Fruit fly (Drosophila melanogaster) whole organism, embryonic: ENCODE results near the gene Sec20.

Experiments
- BEAF-32 ChIP-seq: fragments of 200-800 bp; sonication (Bioruptor generic); optimal IDR thresholded peaks from 3 replicates; lab custom pipeline; 2017; ENCODE audit warnings: missing biosample characterization, missing genetic modification characterization, mild to moderate bottlenecking, moderate library complexity, missing genetic modification reagents
- Bgb ChIP-seq: fragments of 200-800 bp; sonication (Bioruptor generic); IDR thresholded peaks from 2 replicates; pipeline ENCODE4 v1.3.6; 2022; ENCODE audit warnings: missing biosample characterization, missing genetic modification characterization; ENCODE audit not compliant: partially characterized antibody
- CG10543 ChIP-seq: fragments of 200-800 bp; sonication (Bioruptor generic); optimal IDR thresholded peaks from 3 replicates; lab custom pipeline; 2017; ENCODE audit warnings: missing biosample characterization, mild to moderate bottlenecking, missing genetic modification characterization, moderate library complexity
- CG12391 ChIP-seq: fragments of 200-800 bp; sonication (Bioruptor generic); optimal IDR thresholded peaks from 3 replicates; lab custom pipeline; 2018; ENCODE audit warnings: missing biosample characterization, mild to moderate bottlenecking, missing genetic modification characterization, moderate library complexity
- CG12659 ChIP-seq: fragments of 200-800 bp; sonication (Bioruptor generic); optimal IDR thresholded peaks from 3 replicates; lab custom pipeline; 2017; ENCODE audit warnings: mild to moderate bottlenecking, missing biosample characterization, missing genetic modification reagents, missing genetic modification characterization
- CG13287 ChIP-seq: fragments of 200-800 bp; sonication (Bioruptor generic); IDR thresholded peaks from 2 replicates; pipeline ENCODE4 v1.3.6; 2022; ENCODE audit warnings: missing biosample characterization, missing genetic modification characterization; ENCODE audit not compliant: partially characterized antibody
- CG16779 ChIP-seq: fragments of 200-800 bp; sonication (Bioruptor generic); IDR thresholded peaks from 2 replicates; pipeline ENCODE4 v1.3.6; 2022; ENCODE audit warnings: missing biosample characterization, missing genetic modification characterization
- CG18619 ChIP-seq: fragments of 200-800 bp; sonication (Bioruptor generic); optimal IDR thresholded peaks from 3 replicates; lab custom pipeline; 2017; ENCODE audit warnings: missing biosample characterization, mild to moderate bottlenecking, missing genetic modification characterization
- CG18764 ChIP-seq: fragments of 200-800 bp; sonication (Bioruptor generic); optimal IDR thresholded peaks from 3 replicates; lab custom pipeline; 2016; ENCODE audit warnings: missing biosample characterization, missing genetic modification characterization
- CG2116 ChIP-seq: fragments of 200-800 bp; sonication (Bioruptor generic); optimal IDR thresholded peaks from 3 replicates; lab custom pipeline; 2018; ENCODE audit warnings: missing biosample characterization, mild to moderate bottlenecking, missing genetic modification characterization
- CG2199 ChIP-seq: fragments of 200-800 bp; sonication (Bioruptor generic); IDR thresholded peaks from 3 replicates; pipeline ENCODE4 v1.3.6; 2022; ENCODE audit warnings: missing biosample characterization, missing genetic modification characterization
- CG31365 ChIP-seq: fragments of 200-800 bp; sonication (Bioruptor generic); optimal IDR thresholded peaks from 2 replicates; lab custom pipeline; 2018; ENCODE audit warnings: missing biosample characterization, mild to moderate bottlenecking, missing genetic modification characterization
- CG34224 ChIP-seq: fragments of 200-800 bp; sonication (Bioruptor generic); IDR thresholded peaks from 3 replicates; pipeline ENCODE4 v1.3.6; 2022; ENCODE audit warnings: missing biosample characterization, missing genetic modification characterization; ENCODE audit not compliant: partially characterized antibody
- CG34376 ChIP-seq: fragments of 200-800 bp; sonication (Bioruptor generic); optimal IDR thresholded peaks from 2 replicates; lab custom pipeline; 2018; ENCODE audit warnings: missing biosample characterization, mild to moderate bottlenecking, missing genetic modification characterization
- CG3847 ChIP-seq: fragments of 200-800 bp; sonication (Bioruptor generic); IDR thresholded peaks from 2 replicates; pipeline ENCODE4 v1.3.6; 2022; ENCODE audit warnings: missing biosample characterization, missing genetic modification characterization
- CG42726 ChIP-seq: fragments of 200-800 bp; sonication (Bioruptor generic); IDR thresholded peaks from 2 replicates; pipeline ENCODE4 v1.3.6; 2022; ENCODE audit warnings: missing biosample characterization, missing genetic modification characterization; ENCODE audit not compliant: partially characterized antibody
- CG4617 ChIP-seq: fragments of 200-800 bp; sonication (Bioruptor generic); optimal IDR thresholded peaks from 3 replicates; lab custom pipeline; 2016; ENCODE audit warnings: missing biosample characterization, missing genetic modification characterization, borderline replicate concordance
- CG6791 ChIP-seq: fragments of 200-800 bp; sonication (Bioruptor generic); IDR thresholded peaks from 3 replicates; pipeline ENCODE4 v1.3.6; 2022; ENCODE audit warnings: missing biosample characterization, missing genetic modification characterization; ENCODE audit not compliant: partially characterized antibody
- CG9727 ChIP-seq: fragments of 200-800 bp; sonication (Bioruptor generic); optimal IDR thresholded peaks from 3 replicates; lab custom pipeline; 2017; ENCODE audit warnings: missing biosample characterization, mild to moderate bottlenecking, missing genetic modification characterization
- Dll ChIP-seq: fragments of 200-800 bp; sonication (Bioruptor generic); IDR thresholded peaks from 4 replicates; pipeline ENCODE4 v1.3.6; 2022; ENCODE audit warnings: missing biosample characterization, missing genetic modification characterization; ENCODE audit not compliant: partially characterized antibody
- Dp ChIP-seq: fragments of 200-800 bp; sonication (Bioruptor generic); optimal IDR thresholded peaks from 2 replicates; lab custom pipeline; 2018; ENCODE audit warnings: missing biosample characterization, mild to moderate bottlenecking, missing genetic modification characterization, moderate library complexity
- Ets97D ChIP-seq: fragments of 200-800 bp; sonication (Bioruptor generic); optimal IDR thresholded peaks from 3 replicates; lab custom pipeline; 2016; ENCODE audit warnings: missing biosample characterization, missing genetic modification characterization
- HLH4C ChIP-seq: fragments of 200-800 bp; sonication (Bioruptor generic); IDR thresholded peaks from 3 replicates; pipeline ENCODE4 v1.3.6; 2022; ENCODE audit warnings: missing biosample characterization, missing genetic modification characterization; ENCODE audit not compliant: partially characterized antibody
- Hey ChIP-seq: fragments of 200-800 bp; sonication (Bioruptor generic); optimal IDR thresholded peaks from 3 replicates; lab custom pipeline; 2018; ENCODE audit warnings: missing biosample characterization, mild to moderate bottlenecking, missing genetic modification characterization
- HmgZ ChIP-seq: fragments of 200-800 bp; sonication (Bioruptor generic); optimal IDR thresholded peaks from 2 replicates; lab custom pipeline; 2018; ENCODE audit warnings: missing biosample characterization, mild to moderate bottlenecking, missing genetic modification characterization
- Hr78 ChIP-seq, 2 experiments: fragments of 200-800 bp in 1 of 2; fragments of >200 bp in 1 of 2; sonication (Bioruptor generic) in 1 of 2; optimal IDR thresholded peaks; 2 replicates each; lab custom pipeline; 2017 to 2019; ENCODE audit warnings: missing biosample characterization in 2 of 2, missing genetic modification characterization in 2 of 2, mild to moderate bottlenecking in 1 of 2, moderate library complexity in 1 of 2
- Jarid2 ChIP-seq: fragments of 200-800 bp; sonication (Bioruptor generic); optimal IDR thresholded peaks from 3 replicates; lab custom pipeline; 2017; ENCODE audit warnings: mild to moderate bottlenecking, missing biosample characterization, missing genetic modification reagents, missing genetic modification characterization
- Mes4 ChIP-seq: fragments of 200-800 bp; sonication (Bioruptor generic); optimal IDR thresholded peaks from 2 replicates; lab custom pipeline; 2016; ENCODE audit warnings: missing biosample characterization, missing genetic modification characterization
- PHDP ChIP-seq: fragments of 200-800 bp; sonication (Bioruptor generic); optimal IDR thresholded peaks from 3 replicates; lab custom pipeline; 2018; ENCODE audit warnings: missing biosample characterization, mild to moderate bottlenecking, missing genetic modification characterization, moderate library complexity
- Pdp1 ChIP-seq, 2 experiments: fragments of 200-800 bp; sonication (Bioruptor generic); optimal IDR thresholded peaks; 3 replicates each; lab custom pipeline; 2016; ENCODE audit warnings: missing biosample characterization in 2 of 2, missing genetic modification characterization in 2 of 2, mild to moderate bottlenecking in 1 of 2, moderate library complexity in 1 of 2
- Scr ChIP-seq: fragments of 200-800 bp; sonication (Bioruptor generic); IDR thresholded peaks from 2 replicates; pipeline ENCODE4 v1.3.6; 2022; ENCODE audit warnings: missing biosample characterization, missing genetic modification characterization; ENCODE audit not compliant: partially characterized antibody
- Sry-δ ChIP-seq: fragments of 200-800 bp; sonication (Bioruptor generic); optimal IDR thresholded peaks from 2 replicates; lab custom pipeline; 2016; ENCODE audit warnings: missing biosample characterization, missing genetic modification characterization
- ase ChIP-seq: fragments of 200-800 bp; sonication (Bioruptor generic); IDR thresholded peaks from 3 replicates; pipeline ENCODE4 v1.3.6; 2022; ENCODE audit warnings: missing biosample characterization, missing genetic modification characterization
- bbx ChIP-seq: fragments of 200-800 bp; sonication (Bioruptor generic); IDR thresholded peaks from 2 replicates; pipeline ENCODE4 v1.3.6; 2022; ENCODE audit warnings: missing biosample characterization, missing genetic modification characterization; ENCODE audit not compliant: partially characterized antibody
- bcd ChIP-seq: fragments of 200-800 bp; sonication (Bioruptor generic); optimal IDR thresholded peaks from 2 replicates; lab custom pipeline; 2017; ENCODE audit warnings: missing biosample characterization, mild to moderate bottlenecking, missing genetic modification characterization
- cwo ChIP-seq: fragments of 200-800 bp; sonication (Bioruptor generic); optimal IDR thresholded peaks from 3 replicates; lab custom pipeline; 2017; ENCODE audit warnings: missing biosample characterization, missing genetic modification characterization, mild to moderate bottlenecking, moderate library complexity, missing genetic modification reagents
- dysf ChIP-seq: fragments of 200-800 bp; sonication (Bioruptor generic); IDR thresholded peaks from 3 replicates; pipeline ENCODE4 v1.3.6; 2022; ENCODE audit warnings: missing biosample characterization, missing genetic modification characterization
- exex ChIP-seq: fragments of 200-800 bp; sonication (Bioruptor generic); optimal IDR thresholded peaks from 4 replicates; lab custom pipeline; 2018; ENCODE audit warnings: missing biosample characterization, mild to moderate bottlenecking, missing genetic modification characterization, moderate library complexity
- ftz-f1 ChIP-seq: fragments of 200-800 bp; sonication (Bioruptor generic); optimal IDR thresholded peaks from 2 replicates; lab custom pipeline; 2016; ENCODE audit warnings: missing biosample characterization, missing genetic modification characterization
- grn ChIP-seq: fragments of 200-800 bp; sonication (Bioruptor generic); optimal IDR thresholded peaks from 3 replicates; lab custom pipeline; 2017; ENCODE audit warnings: missing biosample characterization, missing genetic modification characterization
- ind ChIP-seq: fragments of 200-800 bp; sonication (Bioruptor generic); optimal IDR thresholded peaks from 3 replicates; lab custom pipeline; 2016; ENCODE audit warnings: missing biosample characterization, missing genetic modification characterization
- mirr ChIP-seq: fragments of 200-800 bp; sonication (Bioruptor generic); optimal IDR thresholded peaks from 3 replicates; lab custom pipeline; 2018; ENCODE audit warnings: missing biosample characterization, mild to moderate bottlenecking, missing genetic modification characterization
- p53 ChIP-seq: fragments of 200-800 bp; sonication (Bioruptor generic); optimal IDR thresholded peaks from 2 replicates; lab custom pipeline; 2016; ENCODE audit warnings: missing biosample characterization, missing genetic modification characterization
- pzg ChIP-seq: fragments of 200-800 bp; sonication (Bioruptor generic); optimal IDR thresholded peaks from 3 replicates; lab custom pipeline; 2018; ENCODE audit warnings: missing biosample characterization, mild to moderate bottlenecking, missing genetic modification characterization, moderate library complexity
- ranshi ChIP-seq: fragments of 200-800 bp; sonication (Bioruptor generic); IDR thresholded peaks from 2 replicates; pipeline ENCODE4 v1.3.6; 2022; ENCODE audit warnings: missing biosample characterization, missing genetic modification characterization
- shn ChIP-seq: fragments of 200-800 bp; sonication (Bioruptor generic); optimal IDR thresholded peaks from 3 replicates; lab custom pipeline; 2016; ENCODE audit warnings: missing biosample characterization, missing genetic modification characterization
- sug ChIP-seq: fragments of 200-800 bp; optimal IDR thresholded peaks from 2 replicates; lab custom pipeline; 2019; ENCODE audit warnings: missing biosample characterization, mild to moderate bottlenecking, missing genetic modification characterization, moderate library complexity

Gene Sec20

DNA sequence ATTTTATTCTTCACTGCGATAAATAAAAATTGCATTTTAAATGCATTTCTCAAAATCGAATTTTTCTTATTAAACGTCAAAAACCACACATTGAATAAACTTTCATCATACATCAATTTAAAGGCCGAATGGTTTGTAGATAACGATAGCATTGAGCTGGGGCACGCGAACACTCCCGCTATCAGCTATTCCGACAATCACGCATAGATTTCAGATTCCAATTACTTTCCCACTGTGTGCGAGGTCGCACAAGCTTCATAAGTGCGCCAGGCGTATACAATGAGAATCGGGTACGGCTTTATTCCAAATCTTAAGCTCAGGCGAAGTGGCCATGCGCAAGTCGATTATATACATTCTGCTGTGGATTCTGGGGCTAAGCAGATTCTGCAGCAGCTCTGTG, 2.6 kb downstream of the Sec20 start, which contains the start of gene CG46303:
TSS of gene CG46303 (plus strand) at position 223 of the 400 bp plus-strand sequence.
- TF ChIP-seq CG10543 (GFP tag; lab: Kevin White, UChicago), result peak; percentile 23
- peak; percentile 65 for TF ChIP-seq mirr (GFP tag; lab: Kevin White, UChicago)
- peak; percentile 1 for TF ChIP-seq HmgZ (tag; lab: Kevin White, UChicago)
- no peak for TF ChIP-seq Hr78 (GFP tag; optimal IDR thresholded peaks at IDR 0.05; lab: Kevin White, UChicago)
- peak in 1 of 2 experiments; percentile 8 for TF ChIP-seq Pdp1 (GFP tag; optimal IDR thresholded peaks at IDR 0.05; lab: Kevin White, UChicago)
- TF ChIP-seq CG2199 (GFP tag; lab: Robert Waterston, UW), result peak; percentile 39; the same call in 1 of the 3 replicates
- no peak for TF ChIP-seq bcd
- TF ChIP-seq grn, result peak; percentile 59
- TF ChIP-seq p53, result no peak
- TF ChIP-seq sug (tag; lab: Kevin White, UChicago), result peak; percentile 76
- no peak for TF ChIP-seq PHDP (tag; lab: Kevin White, UChicago)
- TF ChIP-seq ase (GFP tag; lab: Robert Waterston, UW), result no peak
- peak; percentile 81 for TF ChIP-seq exex (tag; lab: Kevin White, UChicago)
- TF ChIP-seq cwo (GFP tag; lab: Kevin White, UChicago), result peak; percentile 25
- TF ChIP-seq CG34376 (GFP tag; lab: Kevin White, UChicago), result peak; percentile 23
- TF ChIP-seq shn (GFP tag; lab: Kevin White, UChicago), result no peak
- peak; percentile 12; the same call in 1 of the 3 replicates for TF ChIP-seq dysf (GFP tag; lab: Robert Waterston, UW)
- TF ChIP-seq ftz-f1 (GFP tag; lab: Kevin White, UChicago), result peak; percentile 77
- TF ChIP-seq Hey (tag; lab: Kevin White, UChicago), result peak; percentile 24
- TF ChIP-seq, all 482 proteins: peak for 13

dm6 chr3R:5821243-5821642, 3.1 kb downstream of the Sec20 start, which contains the start of gene Hpr1:
Hpr1 (minus strand) TSS chr3R:5821440.
- no peak for TF ChIP-seq CG12391 (tag; lab: Kevin White, UChicago)
- TF ChIP-seq pzg (GFP tag; lab: Kevin White, UChicago), result peak; percentile 54
- TF ChIP-seq CG18619 (GFP tag; lab: Kevin White, UChicago), result no peak
- peak; percentile 89 for TF ChIP-seq Dp (GFP tag; lab: Kevin White, UChicago)
- peak; percentile 61 for TF ChIP-seq CG13287 (GFP tag; lab: Robert Waterston, UW)
- peak; percentile 58 for TF ChIP-seq Scr
- TF ChIP-seq ind, result no peak
- no peak for TF ChIP-seq CG31365
- TF ChIP-seq Bgb (GFP tag; lab: Robert Waterston, UW), result peak; percentile 29; the same call in 1 of the 2 replicates
- no peak for TF ChIP-seq CG18764 (GFP tag; lab: Kevin White, UChicago)
- TF ChIP-seq CG6791 (GFP tag; lab: Robert Waterston, UW), result peak; percentile 60; the same call in 2 of the 3 replicates
- TF ChIP-seq ranshi (GFP tag; lab: Robert Waterston, UW), result no peak
- no peak for TF ChIP-seq CG9727 (GFP tag; lab: Kevin White, UChicago)
- TF ChIP-seq BEAF-32 (GFP tag; lab: Kevin White, UChicago), result peak; percentile 47
- TF ChIP-seq Jarid2 (GFP tag; lab: Kevin White, UChicago), result no peak
- TF ChIP-seq bbx, result peak; percentile 49; the same call in 1 of the 2 replicates
- 0 out of 3 replicates have a peak, but pooled peaks have one; percentile 29 for TF ChIP-seq CG34224 (GFP tag; lab: Robert Waterston, UW)
- peak; percentile 42 for TF ChIP-seq Sry-δ (GFP tag; lab: Kevin White, UChicago)
- 0 out of 2 replicates have a peak, but pooled peaks have one; percentile 25 for TF ChIP-seq CG3847 (GFP tag; lab: Robert Waterston, UW)
- TF ChIP-seq CG4617 (GFP tag; lab: Kevin White, UChicago), result peak; percentile 68
- no peak for TF ChIP-seq Mes4
- no peak for TF ChIP-seq CG16779
- peak; percentile 52; the same call in 1 of the 4 replicates for TF ChIP-seq Dll (GFP tag; lab: Robert Waterston, UW)
- TF ChIP-seq CG2116 (GFP tag; lab: Kevin White, UChicago), result peak; percentile 57
- no peak for TF ChIP-seq CG42726 (GFP tag; lab: Robert Waterston, UW)
- peak; percentile 33 for TF ChIP-seq Ets97D (GFP tag; lab: Kevin White, UChicago)
- TF ChIP-seq HLH4C (GFP tag; lab: Robert Waterston, UW), result peak; percentile 60
- TF ChIP-seq CG12659 (GFP tag; lab: Kevin White, UChicago), result peak; percentile 0
